Fruit fly (Drosophila melanogaster) whole organism, embryonic: Measurements from ENCODE around the gene Rpp30.

Experiments
- Abd-B ChIP-seq: fragments of 200-800 bp; sonication (Bioruptor generic); optimal IDR thresholded peaks from 2 replicates; lab custom pipeline; 2018; ENCODE audit warnings: missing biosample characterization, mild to moderate bottlenecking, missing genetic modification characterization, moderate library complexity
- Bdp1 ChIP-seq: fragments of 200-800 bp; sonication (Bioruptor generic); optimal IDR thresholded peaks from 3 replicates; lab custom pipeline; 2016; ENCODE audit warnings: missing biosample characterization, missing genetic modification characterization
- C15 ChIP-seq: fragments of 200-800 bp; sonication (Bioruptor generic); IDR thresholded peaks from 3 replicates; pipeline ENCODE4 v1.3.6; 2022; ENCODE audit warnings: missing biosample characterization, missing genetic modification characterization
- CG10267 ChIP-seq: fragments of 200-800 bp; sonication (Bioruptor generic); optimal IDR thresholded peaks from 2 replicates; lab custom pipeline; 2018; ENCODE audit warnings: missing biosample characterization, mild to moderate bottlenecking, missing genetic modification characterization, moderate library complexity
- CG10543 ChIP-seq: fragments of 200-800 bp; sonication (Bioruptor generic); optimal IDR thresholded peaks from 3 replicates; lab custom pipeline; 2017; ENCODE audit warnings: missing biosample characterization, mild to moderate bottlenecking, missing genetic modification characterization, moderate library complexity
- CG11247 ChIP-seq: fragments of 200-800 bp; sonication (Bioruptor generic); IDR thresholded peaks from 2 replicates; pipeline ENCODE4 v1.3.6; 2022; ENCODE audit warnings: missing biosample characterization, missing genetic modification characterization
- CG13296 ChIP-seq: fragments of 200-800 bp; sonication (Bioruptor generic); optimal IDR thresholded peaks from 3 replicates; lab custom pipeline; 2018; ENCODE audit warnings: missing biosample characterization, mild to moderate bottlenecking, missing genetic modification characterization
- CG14710 ChIP-seq: fragments of 200-800 bp; sonication (Bioruptor generic); optimal IDR thresholded peaks from 3 replicates; lab custom pipeline; 2019; ENCODE audit warnings: missing biosample characterization, mild to moderate bottlenecking, missing genetic modification characterization, moderate library complexity
- CG1529 ChIP-seq: fragments of 200-800 bp; sonication (Bioruptor generic); optimal IDR thresholded peaks from 3 replicates; lab custom pipeline; 2018; ENCODE audit warnings: missing biosample characterization, missing genetic modification characterization
- CG17359 ChIP-seq: fragments of 200-800 bp; sonication (Bioruptor generic); optimal IDR thresholded peaks from 3 replicates; lab custom pipeline; 2018; ENCODE audit warnings: missing biosample characterization, mild to moderate bottlenecking, missing genetic modification characterization, moderate library complexity
- CG17912 ChIP-seq: fragments of 200-800 bp; sonication (Bioruptor generic); optimal IDR thresholded peaks from 2 replicates; lab custom pipeline; 2018; ENCODE audit warnings: missing biosample characterization, mild to moderate bottlenecking, missing genetic modification characterization
- CG18476 ChIP-seq: fragments of 200-800 bp; sonication (Bioruptor generic); optimal IDR thresholded peaks from 2 replicates; lab custom pipeline; 2016; ENCODE audit warnings: missing biosample characterization, mild to moderate bottlenecking, missing genetic modification characterization
- CG18764 ChIP-seq: fragments of 200-800 bp; sonication (Bioruptor generic); optimal IDR thresholded peaks from 3 replicates; lab custom pipeline; 2016; ENCODE audit warnings: missing biosample characterization, missing genetic modification characterization
- CG32767 ChIP-seq: fragments of 200-800 bp; sonication (Bioruptor generic); IDR thresholded peaks from 2 replicates; pipeline ENCODE4 v1.3.6; 2022; ENCODE audit warnings: missing biosample characterization, missing genetic modification characterization
- CG3407 ChIP-seq: fragments of 200-800 bp; sonication (Bioruptor generic); optimal IDR thresholded peaks from 2 replicates; lab custom pipeline; 2018; ENCODE audit warnings: missing biosample characterization, mild to moderate bottlenecking, missing genetic modification characterization
- CG3995 ChIP-seq: fragments of 200-800 bp; sonication (Bioruptor generic); optimal IDR thresholded peaks from 3 replicates; lab custom pipeline; 2016; ENCODE audit warnings: missing biosample characterization, missing genetic modification characterization
- CG4617 ChIP-seq: fragments of 200-800 bp; sonication (Bioruptor generic); optimal IDR thresholded peaks from 3 replicates; lab custom pipeline; 2016; ENCODE audit warnings: missing biosample characterization, missing genetic modification characterization, borderline replicate concordance
- CG7963 ChIP-seq: fragments of 200-800 bp; sonication (Bioruptor generic); IDR thresholded peaks from 3 replicates; pipeline ENCODE4 v1.3.6; 2022; ENCODE audit warnings: missing biosample characterization, missing genetic modification characterization; ENCODE audit not compliant: partially characterized antibody
- CG8290 ChIP-seq, 3 experiments: fragments of 200-800 bp; sonication (Bioruptor generic); optimal IDR thresholded peaks; 2 replicates each; lab custom pipeline; 2016 to 2019; ENCODE audit warnings: missing biosample characterization in 3 of 3, missing genetic modification characterization in 3 of 3, mild to moderate bottlenecking in 2 of 3, moderate library complexity in 1 of 3
- CG8478 ChIP-seq: fragments of >200 bp; optimal IDR thresholded peaks from 2 replicates; lab custom pipeline; 2018
- CG9727 ChIP-seq: fragments of 200-800 bp; sonication (Bioruptor generic); optimal IDR thresholded peaks from 3 replicates; lab custom pipeline; 2017; ENCODE audit warnings: missing biosample characterization, mild to moderate bottlenecking, missing genetic modification characterization
- Dek ChIP-seq: fragments of 200-800 bp; sonication (Bioruptor generic); optimal IDR thresholded peaks from 3 replicates; lab custom pipeline; 2019; ENCODE audit warnings: missing biosample characterization, mild to moderate bottlenecking, missing genetic modification characterization, moderate library complexity
- Dll ChIP-seq: fragments of 200-800 bp; sonication (Bioruptor generic); IDR thresholded peaks from 4 replicates; pipeline ENCODE4 v1.3.6; 2022; ENCODE audit warnings: missing biosample characterization, missing genetic modification characterization; ENCODE audit not compliant: partially characterized antibody
- Dref ChIP-seq: fragments of 200-800 bp; sonication (Bioruptor generic); IDR thresholded peaks from 2 replicates; pipeline ENCODE4 v1.3.6; 2022; ENCODE audit warnings: missing biosample characterization, missing genetic modification characterization
- GATAe ChIP-seq: fragments of 200-800 bp; sonication (Bioruptor generic); conservative IDR thresholded peaks from 2 replicates; pipeline ENCODE4 v1.3.6; 2022; ENCODE audit warnings: missing biosample characterization, missing genetic modification characterization
- HmgZ ChIP-seq: fragments of 200-800 bp; sonication (Bioruptor generic); optimal IDR thresholded peaks from 2 replicates; lab custom pipeline; 2018; ENCODE audit warnings: missing biosample characterization, mild to moderate bottlenecking, missing genetic modification characterization
- MESR4 ChIP-seq: fragments of 200-800 bp; sonication (Bioruptor generic); optimal IDR thresholded peaks from 2 replicates; lab custom pipeline; 2018; ENCODE audit warnings: missing biosample characterization, mild to moderate bottlenecking, missing genetic modification characterization, moderate library complexity
- Ssrp ChIP-seq: fragments of 200-800 bp; sonication (Bioruptor generic); optimal IDR thresholded peaks from 2 replicates; lab custom pipeline; 2018; ENCODE audit warnings: missing biosample characterization, mild to moderate bottlenecking, missing genetic modification characterization, moderate library complexity
- Usf ChIP-seq: fragments of 200-800 bp; sonication (Bioruptor generic); optimal IDR thresholded peaks from 2 replicates; lab custom pipeline; 2017; ENCODE audit warnings: missing genotype, missing biosample characterization, missing genetic modification characterization
- ase ChIP-seq: fragments of 200-800 bp; sonication (Bioruptor generic); IDR thresholded peaks from 3 replicates; pipeline ENCODE4 v1.3.6; 2022; ENCODE audit warnings: missing biosample characterization, missing genetic modification characterization
- ato ChIP-seq: fragments of 200-800 bp; sonication (Bioruptor generic); IDR thresholded peaks from 2 replicates; pipeline ENCODE4 v1.3.6; 2022; ENCODE audit warnings: missing biosample characterization, missing genetic modification characterization; ENCODE audit not compliant: partially characterized antibody
- bab2 ChIP-seq: fragments of 200-800 bp; sonication (Bioruptor generic); optimal IDR thresholded peaks from 2 replicates; lab custom pipeline; 2016; ENCODE audit warnings: missing biosample characterization, missing genetic modification characterization
- dati ChIP-seq: fragments of 200-800 bp; sonication (Bioruptor generic); IDR thresholded peaks from 2 replicates; pipeline ENCODE4 v1.3.6; 2022; ENCODE audit warnings: missing biosample characterization, missing genetic modification characterization
- disco-r ChIP-seq: fragments of 200-800 bp; sonication (Bioruptor generic); optimal IDR thresholded peaks from 2 replicates; lab custom pipeline; 2016; ENCODE audit warnings: missing biosample characterization, missing genetic modification characterization
- exex ChIP-seq: fragments of 200-800 bp; sonication (Bioruptor generic); optimal IDR thresholded peaks from 4 replicates; lab custom pipeline; 2018; ENCODE audit warnings: missing biosample characterization, mild to moderate bottlenecking, missing genetic modification characterization, moderate library complexity
- gce ChIP-seq: fragments of 200-800 bp; sonication (Bioruptor generic); IDR thresholded peaks from 3 replicates; pipeline ENCODE4 v1.3.6; 2022; ENCODE audit warnings: missing biosample characterization, missing genetic modification characterization
- hkb ChIP-seq, 2 experiments: fragments of 200-800 bp in 1 of 2; fragments of >200 bp in 1 of 2; sonication (Bioruptor generic) in 1 of 2; IDR thresholded peaks in 1 of 2; optimal IDR thresholded peaks in 1 of 2; 2 replicates each; pipeline versions ENCODE4 v1.3.6 to Lab custom; 2017 to 2022; ENCODE audit warnings: missing biosample characterization in 1 of 2, missing genetic modification characterization in 1 of 2
- inv ChIP-seq: fragments of 200-800 bp; sonication (Bioruptor generic); IDR thresholded peaks from 2 replicates; pipeline ENCODE4 v1.3.6; 2022; ENCODE audit warnings: missing biosample characterization, missing genetic modification characterization; ENCODE audit not compliant: partially characterized antibody
- jigr1 ChIP-seq: fragments of 200-800 bp; sonication (Bioruptor generic); IDR thresholded peaks from 3 replicates; pipeline ENCODE4 v1.3.6; 2022; ENCODE audit warnings: missing biosample characterization, missing genetic modification characterization
- mam ChIP-seq: fragments of 200-800 bp; sonication (Bioruptor generic); optimal IDR thresholded peaks from 3 replicates; lab custom pipeline; 2016; ENCODE audit warnings: missing biosample characterization, missing genetic modification characterization
- oc ChIP-seq: fragments of 200-800 bp; sonication (Bioruptor generic); optimal IDR thresholded peaks from 2 replicates; lab custom pipeline; 2018; ENCODE audit warnings: missing biosample characterization, mild to moderate bottlenecking, missing genetic modification characterization, moderate library complexity
- phol ChIP-seq: fragments of 200-800 bp; sonication (Bioruptor generic); optimal IDR thresholded peaks from 3 replicates; lab custom pipeline; 2018; ENCODE audit warnings: missing biosample characterization, mild to moderate bottlenecking, missing genetic modification characterization, moderate library complexity
- pum ChIP-seq: fragments of 200-800 bp; sonication (Bioruptor generic); optimal IDR thresholded peaks from 2 replicates; lab custom pipeline; 2016; ENCODE audit warnings: missing biosample characterization, missing genetic modification characterization
- row ChIP-seq: fragments of 200-800 bp; sonication (Bioruptor generic); IDR thresholded peaks from 3 replicates; pipeline ENCODE4 v1.3.6; 2022; ENCODE audit warnings: missing biosample characterization, missing genetic modification characterization
- sens ChIP-seq: fragments of 200-800 bp; sonication (Bioruptor generic); peaks from one replicate; lab custom pipeline; 2016; ENCODE audit warnings: missing biosample characterization, missing genetic modification characterization
- sna ChIP-seq: fragments of 200-800 bp; sonication (Bioruptor generic); IDR thresholded peaks from 2 replicates; pipeline ENCODE4 v1.3.6; 2022; ENCODE audit warnings: missing biosample characterization, missing genetic modification characterization; ENCODE audit not compliant: partially characterized antibody
- ssp ChIP-seq: fragments of 200-800 bp; sonication (Bioruptor generic); IDR thresholded peaks from 2 replicates; pipeline ENCODE4 v1.3.6; 2022; ENCODE audit warnings: missing biosample characterization, missing genetic modification characterization
- tna ChIP-seq: fragments of 200-800 bp; sonication (Bioruptor generic); IDR thresholded peaks from 2 replicates; pipeline ENCODE4 v1.3.6; 2022; ENCODE audit warnings: missing biosample characterization, missing genetic modification characterization; ENCODE audit not compliant: partially characterized antibody
- vnd ChIP-seq: fragments of 200-800 bp; sonication (Bioruptor generic); IDR thresholded peaks from 3 replicates; pipeline ENCODE4 v1.3.6; 2022; ENCODE audit warnings: missing biosample characterization, missing genetic modification characterization; ENCODE audit not compliant: partially characterized antibody

The Rpp30 gene

DNA sequence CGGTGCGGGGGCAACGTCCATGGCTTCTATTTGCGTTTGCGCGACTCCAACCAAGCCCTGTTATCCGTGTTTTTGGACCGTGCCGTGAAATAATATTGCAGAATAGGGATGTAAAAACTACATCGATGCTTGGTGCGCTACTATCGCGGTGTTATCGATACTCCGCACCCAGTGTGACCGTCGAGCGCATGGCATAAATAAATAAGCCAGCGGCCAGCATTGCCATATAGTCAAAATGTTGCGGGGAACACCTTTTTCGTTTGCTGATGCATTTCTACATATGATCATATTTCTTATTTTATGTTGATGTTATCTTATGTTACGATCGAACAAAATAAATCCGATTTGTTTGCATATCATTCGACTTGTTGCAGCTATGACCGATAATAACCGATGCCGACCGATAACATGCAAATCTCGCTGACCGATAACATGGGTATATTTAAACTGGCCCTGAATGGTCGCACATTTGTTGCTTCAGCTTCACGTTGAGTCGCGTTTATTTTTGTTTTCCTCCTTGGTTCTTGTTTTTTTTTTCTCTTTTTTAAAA is 25.0 kb upstream of the Rpp30 start, which contains the start of gene smo (continued):
- TF ChIP-seq C15 (GFP tag; lab: Robert Waterston, UW) (no peak), HmgZ (tag; lab: Kevin White, UChicago) (peak; percentile 70), CG32767 (GFP tag; lab: Robert Waterston, UW) (0 out of 2 replicates have a peak, but pooled peaks have one; percentile 13), CG17912 (GFP tag; lab: Kevin White, UChicago) (no peak), CG9727 (GFP tag; lab: Kevin White, UChicago) (peak; percentile 47), oc (tag; lab: Kevin White, UChicago) (no peak), Bdp1 (GFP tag; lab: Kevin White, UChicago) (no peak), dati (GFP tag; lab: Robert Waterston, UW) (no peak), phol (tag; lab: Kevin White, UChicago) (peak; percentile 64), Dll (peak; percentile 86), ssp (peak; percentile 35), CG10267 (tag; lab: Kevin White, UChicago) (peak; percentile 67), Abd-B (peak; percentile 80), ato (peak; percentile 81), ase (GFP tag; lab: Robert Waterston, UW) (no peak), Ssrp (no peak), Usf (GFP tag; lab: Kevin White, UChicago) (no peak), CG18476 (GFP tag; lab: Kevin White, UChicago) (no peak), mam (GFP tag; lab: Kevin White, UChicago) (peak; percentile 22), pum (peak; percentile 42), Dek (tag; lab: Kevin White, UChicago) (no peak), jigr1 (no peak), CG17359 (no peak), CG14710 (tag; lab: Kevin White, UChicago) (peak; percentile 84), disco-r (GFP tag; lab: Kevin White, UChicago) (peak; percentile 34), vnd (GFP tag; lab: Robert Waterston, UW) (peak; percentile 79), gce (GFP tag; lab: Robert Waterston, UW) (no peak), GATAe (GFP tag; lab: Robert Waterston, UW) (no peak), sna (GFP tag; lab: Robert Waterston, UW) (peak; percentile 76; the same call in 1 of the 2 replicates), sens (GFP tag; lab: Kevin White, UChicago) (peak; percentile 84), CG1529 (GFP tag; lab: Kevin White, UChicago) (no peak), CG3995 (peak; percentile 57), CG8290 (GFP tag; optimal IDR thresholded peaks at IDR 0.05; lab: Kevin White, UChicago) (peak; percentile 16), CG8290 (tag; optimal IDR thresholded peaks at IDR 0.05; lab: Kevin White, UChicago) (no peak), hkb (optimal IDR thresholded peaks at IDR 0.05; lab: Kevin White, UChicago) (peak; percentile 81), hkb (GFP tag; IDR thresholded peaks at IDR 0.05; lab: Robert Waterston, UW) (no peak), CG10543 (GFP tag; lab: Kevin White, UChicago) (no peak), bab2 (GFP tag; lab: Kevin White, UChicago) (peak; percentile 30), CG13296 (GFP tag; lab: Kevin White, UChicago) (no peak), row (GFP tag; lab: Robert Waterston, UW) (peak; percentile 56), MESR4 (GFP tag; lab: Kevin White, UChicago) (peak; percentile 67), CG3407 (no peak), CG4617 (GFP tag; lab: Kevin White, UChicago) (peak; percentile 51), CG11247 (GFP tag; lab: Robert Waterston, UW) (no peak), tna (peak; percentile 53; the same call in 1 of the 2 replicates), CG18764 (GFP tag; lab: Kevin White, UChicago) (peak; percentile 50), CG7963 (GFP tag; lab: Robert Waterston, UW) (peak; percentile 73), Dref (GFP tag; lab: Robert Waterston, UW) (peak; percentile 92), inv (GFP tag; lab: Robert Waterston, UW) (peak; percentile 81), exex (tag; lab: Kevin White, UChicago) (no peak), CG8478 (no peak)
